Worm (Caenorhabditis elegans): ENCODE data around the gene gpa-17.
"Not testable (repeated sequence)": the region's sequence is repeated elsewhere in the genome, so short reads cannot be mapped to it uniquely, and the experiment has no call there.

gpa-17 gene

DNA sequence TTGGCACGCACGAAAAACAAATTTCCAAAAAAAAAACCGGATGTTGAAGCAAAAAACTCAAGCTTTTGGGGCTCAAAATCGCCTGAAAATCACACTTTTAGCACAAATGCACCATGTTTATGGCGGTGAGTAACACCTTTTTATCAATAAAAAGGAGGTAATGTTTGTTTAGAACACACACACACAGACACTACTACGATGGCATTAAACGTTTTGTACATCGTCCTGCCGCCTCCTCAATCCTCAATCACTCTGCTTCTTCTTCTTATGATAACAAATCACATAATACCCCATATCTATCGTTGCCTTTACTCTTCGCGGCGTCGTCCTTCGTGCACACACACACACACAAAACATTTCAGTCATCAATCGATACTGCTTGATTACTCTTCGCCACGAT lies at the start of gene gpa-17:
Gene gpa-17, plus strand, starts transcription at position 363 of the 400 bp plus-strand sequence.
- TF ChIP-seq unc-62 (GFP tag; optimal IDR thresholded peaks at IDR 0.05): no peak

DNA sequence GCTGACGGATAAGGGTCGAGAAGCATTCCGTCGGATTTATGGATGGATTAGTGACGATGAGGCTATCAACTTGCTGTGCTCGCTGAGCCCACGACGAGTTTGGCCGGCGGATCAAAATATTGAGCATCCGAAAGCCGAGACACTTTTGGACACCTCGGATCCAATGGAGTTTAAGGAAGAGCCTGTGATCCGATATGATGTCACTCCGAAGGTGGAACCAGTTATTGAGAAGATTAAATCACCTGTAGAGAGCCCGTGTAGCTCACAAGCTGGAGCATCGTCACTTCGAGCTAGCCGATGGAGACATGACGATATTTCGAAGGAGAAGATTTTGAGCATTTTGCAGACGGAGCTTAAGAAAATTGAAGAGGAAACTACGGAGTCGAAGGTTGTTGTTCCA lies 45.8 kb upstream of the gpa-17 start:
- TF ChIP-seq unc-62 (GFP tag; optimal IDR thresholded peaks at IDR 0.05): no peak

DNA sequence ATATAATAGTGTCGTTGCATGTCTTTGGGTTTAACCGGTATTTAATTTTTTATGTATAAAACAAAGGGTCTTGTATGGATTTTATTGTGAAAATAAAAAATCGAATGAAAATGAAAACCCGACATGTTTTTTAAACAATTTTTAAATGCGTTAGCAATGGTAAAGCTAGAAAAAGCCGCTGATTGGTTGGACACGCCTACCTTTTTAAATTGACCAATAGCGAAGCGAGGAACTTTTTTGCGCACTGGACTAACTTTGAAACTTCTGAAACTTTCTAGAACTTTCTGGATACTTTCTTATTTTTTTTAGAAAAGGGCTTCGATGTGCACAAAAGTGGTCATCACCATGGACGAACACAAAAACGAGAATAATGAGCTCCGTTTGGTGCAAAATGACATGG lies 40.1 kb upstream of the gpa-17 start:
- no peak for TF ChIP-seq unc-62 (GFP tag; optimal IDR thresholded peaks at IDR 0.05)

DNA sequence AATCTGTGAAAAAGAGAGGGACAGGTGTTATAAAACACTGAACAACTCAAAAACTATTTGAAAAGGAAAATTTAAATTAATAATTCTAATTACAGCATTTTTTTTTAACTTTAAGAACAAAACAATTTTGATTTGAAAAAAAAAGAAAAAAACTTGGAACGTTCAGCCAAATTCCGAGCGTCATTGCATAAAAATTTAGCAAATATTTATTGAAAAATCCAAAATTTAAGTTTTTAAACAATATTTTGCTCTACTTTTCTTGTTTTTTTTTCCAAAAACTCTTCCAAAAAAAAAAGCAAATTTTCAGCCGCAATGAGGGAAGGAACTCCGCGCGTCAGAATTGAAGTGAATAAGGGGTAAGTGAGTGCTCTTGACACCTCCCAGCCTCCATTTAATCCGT lies 36.7 kb upstream of the gpa-17 start, which contains the start of gene feh-1:
Gene feh-1, plus strand, starts transcription at position 301 of the 400 bp plus-strand sequence.
- no peak for TF ChIP-seq unc-62 (GFP tag; optimal IDR thresholded peaks at IDR 0.05)

DNA sequence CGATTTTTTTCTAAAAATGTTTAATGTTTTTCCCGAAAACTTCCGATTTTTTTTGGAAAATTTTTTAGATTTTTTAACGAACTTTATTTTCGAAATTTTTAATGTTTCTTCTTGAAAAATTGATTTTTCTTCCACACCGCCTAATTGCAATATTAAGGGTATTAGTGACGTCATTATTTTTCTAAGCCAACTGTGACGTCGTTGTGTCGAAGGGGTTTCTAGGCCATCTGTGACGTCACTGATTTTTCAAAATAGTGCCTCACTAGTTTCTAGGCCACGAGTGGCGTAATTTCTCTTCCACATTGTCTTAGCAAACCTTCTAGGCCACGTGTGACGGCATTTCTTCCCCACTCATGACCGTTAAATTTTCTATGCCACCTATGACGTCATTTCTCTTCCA lies 34.4 kb upstream of the gpa-17 start:
- TF ChIP-seq unc-62 (GFP tag; optimal IDR thresholded peaks at IDR 0.05): no peak

DNA sequence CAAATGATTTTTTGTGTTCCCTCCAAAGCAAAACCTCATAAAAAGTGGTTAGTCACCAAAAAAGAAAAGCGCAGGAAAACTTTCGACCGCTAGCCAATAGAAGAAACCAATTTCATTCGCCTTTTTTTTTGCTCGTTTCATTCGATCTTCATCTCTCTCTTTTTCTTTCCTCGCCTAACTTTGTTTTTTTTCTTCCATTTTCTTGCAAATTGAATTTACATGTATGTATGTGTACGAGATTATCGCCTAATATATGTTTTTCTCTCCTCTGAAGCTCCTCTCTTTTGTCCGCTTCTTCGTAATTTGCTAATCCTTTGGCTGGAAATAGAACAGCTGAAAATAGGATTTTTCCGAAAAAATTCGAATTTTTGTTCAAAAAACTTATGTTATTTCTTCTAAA lies 34.0 kb upstream of the gpa-17 start:
- TF ChIP-seq unc-62 (GFP tag; optimal IDR thresholded peaks at IDR 0.05): no peak

DNA sequence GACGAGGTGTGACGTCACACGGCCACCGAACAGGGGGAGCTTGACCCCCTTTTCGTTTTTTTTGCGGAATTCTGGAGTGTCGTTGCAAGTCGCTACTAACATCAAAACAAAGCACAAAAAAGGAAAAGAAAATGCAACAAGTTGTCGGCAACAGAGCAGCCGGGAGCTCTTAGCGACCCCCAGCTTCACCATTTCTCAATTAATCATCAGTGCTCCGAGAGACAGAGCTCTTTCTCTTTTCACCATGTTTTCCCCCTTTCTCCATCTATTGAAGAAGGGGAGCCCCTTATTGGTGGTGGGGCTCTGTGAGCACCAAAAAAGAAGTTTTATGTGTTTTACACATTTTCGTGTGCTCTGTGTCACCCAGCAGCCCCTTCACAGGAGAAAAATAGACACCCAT lies 32.8 kb upstream of the gpa-17 start:
- no peak for TF ChIP-seq unc-62 (GFP tag; optimal IDR thresholded peaks at IDR 0.05)

DNA sequence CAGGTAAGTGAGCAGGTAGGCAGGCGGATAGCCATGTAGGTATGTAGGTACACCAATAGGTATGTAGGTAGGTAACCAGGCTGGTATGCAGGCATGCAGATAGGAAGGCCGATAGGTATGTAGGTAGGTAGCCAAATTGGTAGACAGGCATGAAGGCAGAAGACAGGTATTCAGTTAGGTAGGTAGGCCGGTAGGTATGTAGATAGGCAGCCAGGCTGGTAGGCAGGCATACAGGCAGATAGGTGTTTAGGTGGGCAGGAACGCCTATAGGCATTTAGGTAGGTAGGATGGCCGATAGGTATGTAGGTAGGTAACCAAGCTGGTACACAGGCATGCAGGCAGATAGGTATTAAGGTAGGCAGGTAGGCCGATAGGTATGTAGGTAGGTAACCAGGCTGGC lies 25.6 kb upstream of the gpa-17 start:
- no peak for TF ChIP-seq unc-62 (GFP tag; optimal IDR thresholded peaks at IDR 0.05)

DNA sequence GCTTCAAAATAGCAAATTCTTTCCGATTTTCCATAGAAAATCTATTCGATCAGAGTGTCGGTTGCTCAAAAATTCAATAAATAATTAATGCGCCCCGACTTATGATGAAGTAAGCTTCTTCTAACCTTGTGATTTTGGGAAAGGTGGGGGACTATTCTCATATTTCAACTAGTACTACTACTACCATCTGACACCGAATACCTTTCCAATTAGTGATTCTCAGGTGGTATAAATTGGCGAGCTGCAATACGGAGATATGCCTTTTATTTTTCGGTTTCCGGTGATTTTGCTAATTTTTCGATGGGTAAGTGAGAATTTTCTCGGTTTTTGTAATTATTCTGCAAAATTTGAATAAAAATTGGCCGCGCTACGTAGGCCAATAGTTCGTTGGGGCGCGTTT lies 24.9 kb upstream of the gpa-17 start, which contains the start of gene nhr-239:
Gene nhr-239, plus strand, starts transcription at position 301 of the 400 bp plus-strand sequence.
- TF ChIP-seq unc-62 (GFP tag; optimal IDR thresholded peaks at IDR 0.05): no peak

DNA sequence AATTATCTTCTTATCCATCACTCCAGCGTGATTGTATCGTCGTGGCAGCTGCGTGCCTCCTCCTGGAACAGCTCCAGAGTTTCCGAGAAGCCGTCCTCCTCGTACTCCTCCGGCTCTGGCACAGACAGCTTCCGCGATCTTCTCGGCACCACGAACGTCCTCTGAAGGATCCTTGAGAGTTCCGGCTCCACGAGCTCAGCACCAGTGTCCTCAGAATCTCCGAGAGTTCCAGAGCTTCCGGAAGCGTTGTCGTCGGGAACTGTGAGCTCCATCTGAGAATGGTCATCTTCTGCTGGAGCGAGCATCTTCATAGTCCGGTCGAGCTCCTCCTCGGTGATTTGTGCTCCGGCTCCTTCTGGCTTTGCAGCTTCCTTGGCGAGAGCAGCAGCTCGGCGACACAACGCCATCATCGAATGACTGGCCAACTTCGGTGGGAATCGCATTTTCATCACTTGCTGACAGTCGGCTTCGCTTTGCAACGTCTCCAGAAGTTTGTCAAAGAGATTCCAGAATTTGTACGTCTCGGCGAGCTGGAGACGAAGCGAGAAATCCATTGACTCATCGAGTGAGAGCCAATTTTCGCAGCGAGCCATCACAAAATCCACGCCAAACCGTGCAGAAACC lies 23.2 kb upstream of the gpa-17 start:
- no peak for TF ChIP-seq unc-62 (GFP tag; optimal IDR thresholded peaks at IDR 0.05)

DNA sequence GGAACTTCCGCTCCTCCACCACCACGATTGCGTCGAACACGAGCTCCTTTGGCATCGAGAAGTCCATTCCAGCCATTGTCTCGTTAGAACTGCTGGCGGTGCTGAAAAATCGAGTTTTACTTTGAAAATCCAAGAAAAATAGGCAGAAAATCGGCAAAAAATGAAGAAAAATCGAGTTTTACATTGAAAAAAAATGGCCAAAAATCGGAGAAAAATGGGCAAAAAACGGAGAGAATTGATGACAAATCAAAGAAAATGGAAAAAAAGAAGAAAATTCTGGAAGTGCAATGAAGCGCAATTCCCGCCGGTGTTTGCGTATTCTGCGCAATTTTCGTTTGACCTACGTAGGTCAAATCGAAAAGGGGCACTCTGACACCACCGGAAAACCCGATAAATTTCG lies 22.5 kb upstream of the gpa-17 start, which contains the start of gene Y54F10AM.11:
Gene Y54F10AM.11, minus strand, starts transcription at position 101 of the 400 bp plus-strand sequence.
- not testable (repeated sequence) for TF ChIP-seq unc-62 (GFP tag; optimal IDR thresholded peaks at IDR 0.05)

DNA sequence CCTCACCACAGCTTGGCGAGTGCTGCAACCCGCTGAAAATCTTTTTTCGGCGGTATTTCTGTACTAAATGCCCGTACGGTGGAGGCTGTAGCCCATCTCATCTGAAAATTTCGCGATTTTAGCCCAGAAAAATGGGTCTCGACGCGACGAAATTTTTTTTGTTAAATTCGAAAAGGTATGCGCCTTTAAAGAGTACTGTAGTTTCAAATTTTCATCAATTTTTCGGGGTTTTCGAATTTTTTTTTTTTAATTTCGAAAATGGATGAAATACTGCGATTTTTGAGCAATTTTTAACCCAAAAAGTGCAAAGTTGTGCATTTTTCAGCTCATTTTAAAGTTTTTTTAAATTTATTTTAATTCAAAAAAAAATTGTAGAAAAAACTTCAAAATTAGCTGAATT lies 14.9 kb upstream of the gpa-17 start, which contains the start of gene Y54F10AR.2:
Gene Y54F10AR.2, minus strand, starts transcription at position 101 of the 400 bp plus-strand sequence.
- TF ChIP-seq unc-62 (GFP tag; optimal IDR thresholded peaks at IDR 0.05): no peak

DNA sequence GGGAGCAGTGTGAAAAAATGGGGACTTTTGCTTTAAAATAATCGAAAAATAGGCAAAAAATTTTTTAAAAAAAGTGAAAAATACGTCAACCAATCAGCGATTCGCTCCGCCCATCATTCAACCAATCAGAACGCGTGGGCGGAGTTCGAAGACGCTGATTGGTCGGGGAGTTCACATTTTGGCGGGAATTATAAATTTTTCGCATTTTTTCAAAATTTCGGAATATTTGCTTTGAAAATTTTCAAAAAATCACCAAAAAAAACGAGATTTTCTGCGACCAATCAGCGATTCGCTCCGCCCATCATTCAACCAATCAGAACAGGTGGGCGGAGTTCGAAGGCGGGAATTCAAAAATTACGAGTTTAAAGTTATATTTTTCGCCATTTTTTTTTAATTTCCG lies 13.9 kb upstream of the gpa-17 start:
- TF ChIP-seq unc-62 (GFP tag; optimal IDR thresholded peaks at IDR 0.05): no peak

DNA sequence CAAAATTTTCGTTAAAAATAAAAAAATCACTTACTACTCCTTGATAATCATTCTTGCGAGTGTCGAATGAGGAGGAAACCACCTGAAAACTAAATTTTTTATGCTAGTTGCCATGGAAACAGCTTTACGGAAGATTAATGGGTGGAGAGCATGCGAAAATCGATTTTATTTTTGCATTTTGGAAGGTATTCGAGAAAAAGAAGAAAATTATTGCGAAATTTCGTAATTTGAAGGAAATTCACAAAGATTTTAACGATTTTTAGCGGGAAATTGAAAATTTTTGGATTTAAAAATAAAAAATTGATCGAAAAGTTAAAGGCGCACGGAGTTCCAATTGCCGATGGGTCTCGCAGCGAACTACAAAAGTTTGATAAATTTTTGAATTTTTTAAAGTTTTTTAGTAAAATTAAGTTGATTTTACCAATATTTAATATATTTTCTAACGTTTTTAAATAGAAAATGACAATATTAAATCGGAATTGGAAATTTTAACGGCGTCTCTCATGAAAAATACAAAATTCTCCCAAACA lies 10.7 kb upstream of the gpa-17 start, which contains the start of gene Y54F10AR.1:
Gene Y54F10AR.1, minus strand, starts transcription at position 51 of the 530 bp plus-strand sequence.
- no peak for TF ChIP-seq unc-62 (GFP tag; optimal IDR thresholded peaks at IDR 0.05)

DNA sequence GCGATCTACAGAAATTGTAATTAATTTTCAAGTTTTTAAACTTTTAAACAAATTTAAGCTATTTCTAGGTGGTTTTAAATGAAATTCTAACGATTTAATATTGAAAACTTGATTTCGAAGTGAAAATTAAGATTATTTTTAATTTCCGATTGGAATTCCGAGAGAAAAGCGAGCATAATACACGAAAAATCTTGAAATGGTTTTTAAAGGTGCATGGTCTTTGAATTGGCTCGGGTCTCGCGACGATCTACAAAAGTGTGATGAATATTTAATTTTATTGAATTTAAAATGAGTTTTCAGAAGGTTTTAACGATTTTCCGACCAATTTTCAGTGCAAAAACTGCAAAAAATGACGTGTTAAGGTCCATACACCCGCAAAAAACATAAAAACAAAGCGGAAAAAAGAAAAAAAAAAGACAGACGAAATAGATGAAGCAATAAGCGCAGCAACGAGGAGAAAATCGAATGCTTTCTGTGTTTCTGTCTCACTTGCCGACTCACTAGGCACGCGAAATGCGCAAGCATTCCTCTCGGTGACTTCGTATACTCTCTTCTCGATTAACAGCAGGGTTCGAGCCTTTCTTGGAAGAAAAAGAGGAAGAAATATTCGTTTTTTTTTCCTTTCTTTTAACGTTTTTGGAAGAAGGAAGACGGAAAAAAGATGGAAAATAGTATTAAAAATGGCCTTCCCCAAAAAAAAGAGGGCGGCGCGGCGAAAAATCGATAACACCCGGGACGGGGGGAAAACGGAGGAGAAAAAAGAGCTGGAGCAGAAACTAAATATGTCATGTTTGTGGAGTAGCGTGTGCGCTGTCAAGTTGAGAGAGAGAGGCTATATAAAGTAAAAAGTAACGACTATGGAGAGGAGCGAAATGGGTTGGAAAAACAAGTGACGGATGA lies 9.7 kb upstream of the gpa-17 start:
- no peak for TF ChIP-seq unc-62 (GFP tag; optimal IDR thresholded peaks at IDR 0.05)

DNA sequence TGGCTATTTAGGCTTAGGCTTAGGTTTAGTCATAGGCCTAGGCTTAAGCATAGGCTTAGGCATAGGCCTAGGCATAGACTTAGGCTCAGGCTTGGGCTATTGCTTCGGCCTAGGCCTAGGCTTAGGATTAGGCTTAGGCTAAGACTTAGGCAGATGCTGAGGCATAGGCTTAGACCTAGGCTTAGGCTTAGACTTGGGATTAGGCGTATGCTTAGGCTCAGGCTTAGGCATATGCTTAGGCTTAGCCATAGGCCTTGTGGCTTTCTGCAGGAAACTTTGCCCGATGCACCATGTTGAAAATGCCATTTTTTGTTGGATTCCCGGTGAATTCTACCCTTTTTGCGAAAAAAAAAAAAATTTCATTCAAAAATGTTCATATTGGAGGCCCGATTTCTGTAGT lies 8.4 kb upstream of the gpa-17 start:
- TF ChIP-seq unc-62 (GFP tag; optimal IDR thresholded peaks at IDR 0.05): no peak
